Worm (Caenorhabditis elegans): ENCODE data around the gene K06H6.1.
A peak's percentile ranks its signal among the peaks of the same experiment; 100 is the strongest.

Gene K06H6.1

DNA sequence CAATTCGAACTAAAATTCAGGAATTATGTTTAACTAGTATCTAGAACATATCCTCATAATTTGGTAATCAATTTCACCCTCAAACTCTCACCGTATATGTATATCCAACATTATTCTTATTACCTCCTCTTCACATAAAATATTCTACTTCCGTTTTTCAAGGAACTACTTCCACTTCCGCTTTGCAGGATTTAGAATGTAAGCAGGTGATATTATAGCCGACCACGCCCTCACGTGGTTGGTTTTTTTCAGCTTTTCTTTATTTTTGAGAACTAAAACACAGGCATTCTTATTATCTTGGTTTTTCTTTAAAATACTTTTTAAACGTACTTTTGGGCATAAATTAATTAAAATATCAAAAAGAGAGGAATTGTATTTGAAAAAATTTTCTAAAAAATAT is 30.0 kb downstream of the K06H6.1 start:
- no peak for TF ChIP-seq him-1 (tag; optimal IDR thresholded peaks at IDR 0.05)
- no peak for TF ChIP-seq W03F9.2 (tag; optimal IDR thresholded peaks at IDR 0.05)
- TF ChIP-seq dao-5 (tag; optimal IDR thresholded peaks at IDR 0.05) = no peak

DNA sequence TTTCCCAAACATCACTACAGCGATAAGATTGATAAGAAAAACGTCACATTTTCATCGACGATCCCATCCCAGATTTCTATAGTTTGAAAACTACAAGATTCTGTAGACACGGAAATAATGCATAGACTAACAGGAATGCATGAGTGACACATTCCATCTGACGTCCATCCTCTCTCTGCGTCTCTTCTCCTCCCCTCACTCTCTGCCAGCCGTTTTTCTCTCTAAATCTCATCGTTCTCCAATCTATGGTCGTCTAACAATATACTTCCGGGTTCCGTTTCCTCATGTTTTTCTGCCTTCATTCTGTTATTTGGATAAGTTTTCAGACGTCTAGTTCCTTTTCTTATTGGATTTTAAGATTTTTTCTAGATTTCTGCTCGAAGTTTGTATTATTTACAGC is 31.1 kb downstream of the K06H6.1 start, which contains the start of gene F48G7.4:
TSS of gene F48G7.4 (plus strand) at position 400 of the 400 bp plus-strand sequence.
- TF ChIP-seq him-1 (tag; optimal IDR thresholded peaks at IDR 0.05) = no peak
- TF ChIP-seq dao-5 (tag; optimal IDR thresholded peaks at IDR 0.05) = no peak
- peak; percentile 36 for TF ChIP-seq W03F9.2 (tag; optimal IDR thresholded peaks at IDR 0.05)

DNA sequence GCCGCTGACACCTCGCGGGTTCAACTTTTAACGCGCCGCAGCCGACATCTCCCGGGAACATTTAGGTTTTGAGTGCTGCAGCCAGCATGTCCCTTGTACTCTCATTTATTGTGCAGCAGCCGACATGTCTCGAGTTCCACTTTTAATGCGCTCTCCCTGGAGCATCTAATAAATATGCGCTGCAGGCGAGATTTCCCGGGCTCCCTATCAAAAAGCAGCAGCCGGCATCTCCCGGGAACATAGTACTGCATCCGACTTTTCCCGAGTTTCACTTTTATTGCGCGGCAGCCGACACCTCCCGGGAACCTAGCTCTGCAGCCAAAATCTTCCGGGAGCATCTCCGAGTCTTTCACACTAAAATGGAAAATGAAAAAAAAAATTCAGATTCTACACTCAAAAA is 33.1 kb downstream of the K06H6.1 start:
- no peak for TF ChIP-seq W03F9.2 (tag; optimal IDR thresholded peaks at IDR 0.05)
- TF ChIP-seq dao-5 (tag; optimal IDR thresholded peaks at IDR 0.05) = no peak
- TF ChIP-seq him-1 (tag; optimal IDR thresholded peaks at IDR 0.05) = no peak

DNA sequence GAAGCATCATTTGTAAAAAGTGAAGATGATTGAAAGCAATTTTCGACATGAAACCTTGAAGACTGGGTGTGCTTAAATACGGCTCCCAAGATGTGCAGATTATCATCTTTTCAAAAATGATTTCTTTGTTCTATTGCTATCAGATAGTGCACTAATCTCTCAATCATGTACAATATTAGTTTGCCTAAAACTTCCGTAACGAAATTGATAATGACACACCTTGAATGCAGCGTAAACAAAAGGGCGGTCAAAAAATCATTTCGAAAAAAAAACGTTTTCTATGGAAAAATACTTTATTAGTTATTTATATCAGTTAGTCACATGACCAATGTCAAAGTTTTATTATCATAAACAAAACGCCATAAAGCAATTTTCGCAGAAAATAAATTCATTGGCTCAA is 35.0 kb downstream of the K06H6.1 start, which contains the start of gene F48G7.5:
TSS of gene F48G7.5 (minus strand) at position 34 of the 400 bp plus-strand sequence.
- TF ChIP-seq W03F9.2 (tag; optimal IDR thresholded peaks at IDR 0.05) = no peak
- no peak for TF ChIP-seq him-1 (tag; optimal IDR thresholded peaks at IDR 0.05)
- TF ChIP-seq dao-5 (tag; optimal IDR thresholded peaks at IDR 0.05) = no peak

DNA sequence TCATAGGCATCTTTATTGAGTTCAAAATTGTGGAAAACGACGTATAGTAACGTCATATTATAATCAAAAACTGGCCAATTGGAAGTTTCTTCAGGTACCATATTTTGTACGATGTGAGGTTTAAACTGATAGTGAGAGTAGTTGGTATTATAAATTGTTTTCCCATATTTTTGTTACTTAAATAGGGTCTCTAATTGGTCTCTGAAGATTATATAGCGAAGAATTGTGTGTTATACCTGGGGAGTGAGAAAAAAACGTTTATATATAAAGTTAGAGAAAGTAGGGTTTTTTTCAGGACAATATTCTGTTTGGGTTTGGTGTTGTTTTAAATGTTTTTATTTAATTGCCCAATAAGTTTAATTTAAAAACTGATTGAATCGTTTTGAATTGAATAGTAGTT is 37.0 kb downstream of the K06H6.1 start, which contains the start of gene srt-17:
TSS of gene srt-17 (minus strand) at position 101 of the 400 bp plus-strand sequence.
- TF ChIP-seq W03F9.2 (tag; optimal IDR thresholded peaks at IDR 0.05) (no peak), him-1 (tag; optimal IDR thresholded peaks at IDR 0.05) (no peak), dao-5 (tag; optimal IDR thresholded peaks at IDR 0.05) (no peak)

DNA sequence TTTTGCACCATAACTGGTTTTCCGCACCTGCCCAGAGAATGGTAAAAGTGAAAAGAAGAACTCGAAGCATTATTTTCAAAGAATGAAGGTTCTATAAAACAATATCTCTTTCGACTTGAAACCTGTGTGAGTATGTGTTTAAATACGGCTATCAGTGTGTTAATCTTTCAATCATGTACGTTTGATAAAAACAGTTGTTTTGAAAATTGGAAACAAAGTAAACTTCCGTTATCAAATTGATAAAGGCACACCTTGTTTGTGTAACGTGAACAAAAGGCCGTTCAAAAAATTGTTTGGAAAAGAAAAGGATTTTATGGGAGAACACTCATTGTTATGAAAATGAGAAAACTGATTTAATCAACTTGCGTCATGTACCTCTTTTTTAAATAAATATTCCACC is 38.4 kb downstream of the K06H6.1 start, which contains the start of gene F48G7.7:
TSS of gene F48G7.7 (minus strand) at position 101 of the 400 bp plus-strand sequence.
- TF ChIP-seq dao-5 (tag; optimal IDR thresholded peaks at IDR 0.05) = no peak
- TF ChIP-seq him-1 (tag; optimal IDR thresholded peaks at IDR 0.05) = no peak
- TF ChIP-seq W03F9.2 (tag; optimal IDR thresholded peaks at IDR 0.05) = no peak

DNA sequence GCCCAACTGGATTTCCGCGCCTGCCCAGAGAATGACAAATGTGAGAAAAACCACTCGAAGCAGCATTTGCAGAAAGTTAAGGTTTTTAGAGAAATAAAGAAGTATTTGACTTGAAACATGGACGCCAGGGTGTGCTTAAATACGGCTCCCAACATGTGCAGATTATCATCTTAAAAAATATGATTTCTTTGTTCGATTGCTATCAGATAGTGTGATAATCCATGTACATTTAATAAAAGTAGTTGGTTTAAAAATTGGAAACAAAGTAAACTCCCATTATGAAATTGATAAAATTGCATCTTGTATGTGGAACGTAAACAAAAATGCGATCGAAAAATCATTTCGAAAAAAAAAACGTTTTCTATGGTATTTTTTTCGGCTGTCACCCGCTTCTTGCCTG is 39.7 kb downstream of the K06H6.1 start, which contains the start of gene F48G7.8:
TSS of gene F48G7.8 (minus strand) at position 101 of the 400 bp plus-strand sequence.
- TF ChIP-seq dao-5 (tag; optimal IDR thresholded peaks at IDR 0.05) (no peak), W03F9.2 (tag; optimal IDR thresholded peaks at IDR 0.05) (no peak), him-1 (tag; optimal IDR thresholded peaks at IDR 0.05) (no peak)

DNA sequence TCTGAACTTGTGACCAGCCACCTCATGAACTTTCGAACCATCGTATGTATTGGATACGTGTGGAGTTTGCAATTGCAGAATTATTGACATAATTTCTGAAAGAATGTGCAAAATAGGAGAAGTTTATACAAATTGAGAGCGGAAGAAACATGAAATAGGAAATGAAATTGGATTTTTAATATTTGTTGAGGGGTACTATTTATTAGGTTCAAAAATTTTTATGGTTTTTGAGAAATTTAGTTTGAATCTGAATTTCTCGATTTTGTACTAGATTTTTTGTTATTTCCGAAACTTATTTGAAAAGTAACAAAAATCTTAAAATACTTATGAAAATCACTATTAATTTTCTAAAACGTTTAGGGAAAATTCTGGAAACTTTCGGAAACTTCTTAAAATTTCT is 40.6 kb downstream of the K06H6.1 start, which contains the start of gene F48G7.9:
TSS of gene F48G7.9 (minus strand) at position 101 of the 400 bp plus-strand sequence.
- TF ChIP-seq him-1 (tag; optimal IDR thresholded peaks at IDR 0.05) = no peak
- no peak for TF ChIP-seq dao-5 (tag; optimal IDR thresholded peaks at IDR 0.05)
- no peak for TF ChIP-seq W03F9.2 (tag; optimal IDR thresholded peaks at IDR 0.05)

DNA sequence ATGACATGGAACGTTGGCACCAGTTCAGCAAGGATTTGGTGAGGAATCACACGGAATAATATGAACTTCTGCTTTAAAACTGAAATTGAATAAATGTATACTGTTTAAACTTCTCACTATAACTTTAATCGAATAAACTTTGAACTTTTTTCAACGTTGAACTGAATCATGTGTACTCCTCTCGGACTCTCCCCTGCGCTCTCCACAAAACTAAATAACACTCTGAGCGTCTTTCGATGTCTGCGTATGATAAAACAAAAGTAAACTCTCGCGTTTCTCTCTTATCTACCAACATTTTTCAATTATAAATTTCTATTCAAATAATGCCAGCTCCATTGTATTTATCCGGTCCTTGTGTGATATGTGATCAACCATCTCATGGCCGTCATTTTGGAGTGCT is 43.9 kb downstream of the K06H6.1 start:
- TF ChIP-seq dao-5 (tag; optimal IDR thresholded peaks at IDR 0.05) (no peak), W03F9.2 (tag; optimal IDR thresholded peaks at IDR 0.05) (no peak), him-1 (tag; optimal IDR thresholded peaks at IDR 0.05) (no peak)

DNA sequence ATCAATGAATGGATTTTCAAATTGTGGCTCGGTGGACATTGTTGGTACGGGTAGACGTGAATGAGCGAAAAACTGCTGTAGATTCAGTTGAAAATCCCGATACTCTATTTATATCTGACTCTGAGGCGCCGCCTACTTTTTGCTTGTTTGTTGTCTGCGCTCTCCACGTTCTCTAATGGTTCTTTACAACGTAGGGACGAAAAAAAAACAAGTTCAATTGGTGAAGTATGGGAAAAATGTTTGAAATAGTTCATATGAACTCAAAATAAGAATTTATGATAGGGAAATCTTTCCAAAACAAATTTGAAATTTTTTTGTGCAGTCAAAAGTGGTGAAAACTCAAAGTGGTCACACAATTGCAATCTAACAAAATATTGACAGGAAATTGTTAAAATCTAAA is 46.9 kb downstream of the K06H6.1 start, which contains the start of gene F48G7.10:
TSS of gene F48G7.10 (minus strand) at position 101 of the 400 bp plus-strand sequence.
- no peak for TF ChIP-seq dao-5 (tag; optimal IDR thresholded peaks at IDR 0.05)
- no peak for TF ChIP-seq him-1 (tag; optimal IDR thresholded peaks at IDR 0.05)
- TF ChIP-seq W03F9.2 (tag; optimal IDR thresholded peaks at IDR 0.05) = no peak

DNA sequence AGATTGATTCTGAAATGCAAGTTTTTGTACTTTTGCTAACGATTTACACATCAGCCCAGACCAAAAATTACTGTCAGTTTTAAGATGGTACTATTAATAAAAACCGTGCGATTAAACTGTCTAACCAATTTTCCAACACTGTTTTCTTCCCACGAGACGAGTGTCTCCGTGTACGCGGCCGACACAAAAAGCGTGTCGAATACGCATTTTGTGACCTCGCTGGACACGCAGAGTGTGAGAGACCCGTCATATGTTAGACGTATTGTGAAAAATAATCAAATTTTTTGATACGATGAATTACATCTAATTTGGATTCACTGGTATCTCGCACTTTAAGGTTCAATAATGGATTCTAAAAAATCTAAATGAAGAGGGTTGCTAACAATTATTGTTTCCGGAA is 47.7 kb downstream of the K06H6.1 start:
- TF ChIP-seq dao-5 (tag; optimal IDR thresholded peaks at IDR 0.05) = no peak
- no peak for TF ChIP-seq him-1 (tag; optimal IDR thresholded peaks at IDR 0.05)
- no peak for TF ChIP-seq W03F9.2 (tag; optimal IDR thresholded peaks at IDR 0.05)

DNA sequence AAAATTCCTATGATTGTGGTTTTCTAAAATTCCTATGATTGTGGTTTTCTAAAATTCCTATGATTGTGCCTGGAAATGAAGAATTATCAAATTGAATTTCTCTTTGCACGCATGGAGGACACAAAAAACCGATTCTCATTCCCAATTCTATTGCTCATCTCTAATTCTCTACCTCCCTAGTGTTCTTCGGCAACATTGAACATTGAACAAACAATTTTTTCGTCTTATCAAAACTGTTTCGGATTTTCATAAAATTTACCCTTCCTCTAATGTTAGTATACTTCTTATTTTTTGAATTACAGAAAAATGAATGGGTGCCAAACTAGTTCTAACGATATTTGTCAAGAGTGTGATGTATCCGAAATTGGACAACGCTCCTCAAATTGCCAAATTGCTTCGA is 48.4 kb downstream of the K06H6.1 start, which contains the start of gene pals-31:
TSS of gene pals-31 (plus strand) at position 301 of the 400 bp plus-strand sequence.
- TF ChIP-seq W03F9.2 (tag; optimal IDR thresholded peaks at IDR 0.05) (no peak), dao-5 (tag; optimal IDR thresholded peaks at IDR 0.05) (no peak), him-1 (tag; optimal IDR thresholded peaks at IDR 0.05) (no peak)

DNA sequence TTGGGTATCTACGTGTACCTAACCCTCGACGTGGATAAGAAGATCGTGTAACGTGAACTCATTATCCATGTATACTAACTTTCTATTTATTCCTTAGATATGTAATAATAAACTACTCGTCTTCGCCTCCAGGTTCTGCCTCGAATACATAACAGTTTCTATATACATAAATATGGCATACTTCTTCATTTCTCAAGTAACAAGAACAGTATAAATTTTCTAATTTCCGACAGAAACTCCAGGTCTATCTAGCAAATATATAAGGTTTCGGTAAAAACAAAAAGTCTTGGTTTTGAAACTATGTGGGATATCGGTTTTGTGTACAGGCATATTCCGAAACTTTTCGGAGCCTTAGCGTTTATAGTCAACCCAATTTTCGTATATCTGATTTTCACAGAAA is 50.4 kb downstream of the K06H6.1 start, which contains the start of gene srj-37:
TSS of gene srj-37 (plus strand) at position 301 of the 400 bp plus-strand sequence.
- TF ChIP-seq him-1 (tag; optimal IDR thresholded peaks at IDR 0.05) (no peak), W03F9.2 (tag; optimal IDR thresholded peaks at IDR 0.05) (no peak), dao-5 (tag; optimal IDR thresholded peaks at IDR 0.05) (no peak)
